Worm (Caenorhabditis elegans) whole organism, L4 larva: Measurements from ENCODE around the gene amph-1.

Experiments used
- F26F4.8 ChIP-seq: fragments of 200-800 bp; sonication (Bioruptor generic); conservative IDR thresholded peaks from 2 replicates; pipeline ENCODE4 v1.3.6; 2022; ENCODE audit warnings: missing genetic modification characterization, missing compliant biosample characterization
- F37D6.2 ChIP-seq: sonication (generic microtip); optimal IDR thresholded peaks from 2 replicates; lab custom pipeline; 2016; ENCODE audit warnings: mild to moderate bottlenecking, missing genetic modification characterization, missing compliant biosample characterization
- Y105C5A.15 ChIP-seq: fragments of 200-800 bp; sonication (Bioruptor generic); IDR thresholded peaks from 2 replicates; pipeline ENCODE4 v1.3.6; 2022; ENCODE audit warnings: missing genetic modification characterization, missing compliant biosample characterization
- Y48G9A.11 ChIP-seq: fragments of 200-800 bp; sonication (Bioruptor generic); IDR thresholded peaks from 2 replicates; pipeline ENCODE4 v1.3.6; 2022; ENCODE audit warnings: missing genetic modification reagents, missing genetic modification characterization, missing compliant biosample characterization
- Y5F2A.4 ChIP-seq: fragments of 200-800 bp; sonication (Bioruptor generic); optimal IDR thresholded peaks from 2 replicates; lab custom pipeline; 2018; ENCODE audit warnings: mild to moderate bottlenecking, missing genetic modification characterization, missing compliant biosample characterization
- ZK546.5 ChIP-seq, 2 experiments: sonication (generic microtip); optimal IDR thresholded peaks; 2 replicates each; lab custom pipeline; 2017; ENCODE audit warnings: missing biosample characterization in 2 of 2, missing genetic modification characterization in 2 of 2
- ceh-20 ChIP-seq: fragments of 200-800 bp; sonication (Bioruptor generic); IDR thresholded peaks from 2 replicates; pipeline ENCODE4 v1.3.6; 2022; ENCODE audit warnings: missing genetic modification reagents, missing genetic modification characterization, missing compliant biosample characterization
- ceh-28 ChIP-seq: fragments of 150-350 bp; optimal IDR thresholded peaks from 2 replicates; lab custom pipeline; 2014; ENCODE audit warnings: missing biosample characterization, missing genetic modification reagents, missing genetic modification characterization
- ceh-44 ChIP-seq: fragments of 200-800 bp; sonication (Bioruptor generic); IDR thresholded peaks from 2 replicates; pipeline ENCODE4 v1.3.6; 2022; ENCODE audit warnings: missing genetic modification reagents, missing genetic modification characterization, missing compliant biosample characterization
- ceh-62 ChIP-seq: sonication (generic microtip); optimal IDR thresholded peaks from 2 replicates; lab custom pipeline; 2017; ENCODE audit warnings: missing biosample characterization, missing genetic modification characterization
- ceh-82 ChIP-seq: sonication (generic microtip); optimal IDR thresholded peaks from 2 replicates; lab custom pipeline; 2017; ENCODE audit warnings: missing biosample characterization, missing genetic modification characterization
- ces-1 ChIP-seq: fragments of 150-350 bp; sonication (generic microtip); optimal IDR thresholded peaks from 4 replicates; lab custom pipeline; 2014; ENCODE audit warnings: missing biosample characterization, missing genetic modification reagents, missing genetic modification characterization
- cey-2 ChIP-seq: sonication (generic microtip); optimal IDR thresholded peaks from 3 replicates; lab custom pipeline; 2017; ENCODE audit warnings: missing genetic modification characterization, mild to moderate bottlenecking, missing compliant biosample characterization, antibody characterized with exemption, borderline replicate concordance; ENCODE audit not compliant: insufficient read depth
- ctbp-1 ChIP-seq: fragments of 200-800 bp; sonication (Bioruptor generic); IDR thresholded peaks from 2 replicates; pipeline ENCODE4 v1.3.6; 2022; ENCODE audit warnings: missing genetic modification reagents, missing genetic modification characterization, missing compliant biosample characterization
- daf-16 ChIP-seq, 3 experiments: sonication (generic microtip); optimal IDR thresholded peaks; 2 replicates each; lab custom pipeline; 2016 to 2017; ENCODE audit warnings: missing genetic modification characterization in 3 of 3, missing genetic modification reagents in 3 of 3, mild to moderate bottlenecking in 2 of 3, missing compliant biosample characterization in 2 of 3, missing biosample characterization in 1 of 3, moderate library complexity in 1 of 3
- dmd-6 ChIP-seq: fragments of 200-800 bp; sonication (Bioruptor generic); IDR thresholded peaks from 2 replicates; pipeline ENCODE4 v1.3.6; 2022; ENCODE audit warnings: missing genetic modification reagents, missing genetic modification characterization, missing compliant biosample characterization
- egl-27 ChIP-seq: sonication (generic microtip); optimal IDR thresholded peaks from 3 replicates; lab custom pipeline; 2017; ENCODE audit warnings: missing biosample characterization, missing genetic modification reagents, missing genetic modification characterization
- egl-43 ChIP-seq: fragments of 200-800 bp; sonication (Bioruptor generic); IDR thresholded peaks from 2 replicates; pipeline ENCODE4 v1.3.6; 2022; ENCODE audit warnings: missing genetic modification reagents, missing genetic modification characterization, missing compliant biosample characterization
- hif-1 ChIP-seq, 2 experiments: sonication (generic microtip); optimal IDR thresholded peaks; 2 replicates each; lab custom pipeline; 2016 to 2017; ENCODE audit warnings: missing compliant biosample characterization in 2 of 2, missing genetic modification characterization in 2 of 2, missing genetic modification reagents in 2 of 2, missing genotype in 2 of 2, mild to moderate bottlenecking in 1 of 2
- hlh-11 ChIP-seq: fragments of 200-800 bp; sonication (Bioruptor generic); optimal IDR thresholded peaks from 2 replicates; lab custom pipeline; 2018; ENCODE audit warnings: mild to moderate bottlenecking, missing genetic modification characterization, missing compliant biosample characterization
- hmg-1.1 ChIP-seq: fragments of 200-800 bp; sonication (Bioruptor generic); IDR thresholded peaks from 2 replicates; pipeline ENCODE4 v1.3.6; 2022; ENCODE audit warnings: missing genetic modification reagents, missing genetic modification characterization, missing compliant biosample characterization
- jun-1 ChIP-seq: fragments of 150-350 bp; optimal IDR thresholded peaks from 2 replicates; lab custom pipeline; 2014; ENCODE audit warnings: missing biosample characterization, missing genetic modification reagents, missing genetic modification characterization
- lin-29 ChIP-seq: fragments of 200-800 bp; sonication (Bioruptor generic); IDR thresholded peaks from 2 replicates; pipeline ENCODE4 v1.3.6; 2022; ENCODE audit warnings: missing genetic modification reagents, missing genetic modification characterization, missing compliant biosample characterization
- lin-38 ChIP-seq: fragments of 200-800 bp; sonication (Bioruptor generic); IDR thresholded peaks from 2 replicates; pipeline ENCODE4 v1.3.6; 2022; ENCODE audit warnings: missing genetic modification reagents, missing genetic modification characterization, missing compliant biosample characterization
- lin-39 ChIP-seq: fragments of 150-350 bp; optimal IDR thresholded peaks from 2 replicates; lab custom pipeline; 2014; ENCODE audit warnings: missing biosample characterization, missing genetic modification reagents, missing genetic modification characterization
- lir-3 ChIP-seq: sonication (generic microtip); optimal IDR thresholded peaks from 2 replicates; lab custom pipeline; 2016; ENCODE audit warnings: mild to moderate bottlenecking, missing genetic modification characterization, missing compliant biosample characterization
- lsy-2 ChIP-seq, 2 experiments: fragments of 150-350 bp in 1 of 2; sonication (generic microtip) in 1 of 2; optimal IDR thresholded peaks; 2 replicates each; lab custom pipeline; 2014 to 2017; ENCODE audit warnings: missing biosample characterization in 2 of 2, missing genetic modification characterization in 2 of 2
- mdt-29 ChIP-seq: fragments of 200-800 bp; sonication (Bioruptor generic); IDR thresholded peaks from 2 replicates; pipeline ENCODE4 v1.3.6; 2022; ENCODE audit warnings: missing genetic modification reagents, missing genetic modification characterization, missing compliant biosample characterization
- mxl-2 ChIP-seq: fragments of 200-800 bp; sonication (Bioruptor generic); conservative IDR thresholded peaks from 2 replicates; pipeline ENCODE4 v1.3.6; 2022; ENCODE audit warnings: missing genetic modification reagents, missing genetic modification characterization, missing compliant biosample characterization
- nhr-10 ChIP-seq: fragments of 150-350 bp; optimal IDR thresholded peaks from 2 replicates; lab custom pipeline; 2014; ENCODE audit warnings: missing biosample characterization, missing genetic modification characterization
- nhr-11 ChIP-seq: fragments of 150-350 bp; optimal IDR thresholded peaks from 2 replicates; lab custom pipeline; 2014; ENCODE audit warnings: missing biosample characterization, missing genetic modification characterization
- nhr-111 ChIP-seq: fragments of 200-800 bp; sonication (Bioruptor generic); optimal IDR thresholded peaks from 2 replicates; lab custom pipeline; 2018; ENCODE audit warnings: mild to moderate bottlenecking, missing genetic modification characterization, missing compliant biosample characterization
- nhr-28 ChIP-seq: fragments of 150-350 bp; optimal IDR thresholded peaks from 2 replicates; lab custom pipeline; 2014; ENCODE audit warnings: missing biosample characterization, missing genetic modification characterization
- nhr-42 ChIP-seq: fragments of 200-800 bp; sonication (Bioruptor generic); IDR thresholded peaks from 2 replicates; pipeline ENCODE4 v1.3.6; 2022; ENCODE audit warnings: missing genetic modification characterization, missing compliant biosample characterization
- nhr-48 ChIP-seq: sonication (generic microtip); optimal IDR thresholded peaks from 2 replicates; lab custom pipeline; 2016; ENCODE audit warnings: mild to moderate bottlenecking, missing genetic modification characterization, missing compliant biosample characterization
- nhr-6 ChIP-seq: fragments of 150-350 bp; optimal IDR thresholded peaks from 2 replicates; lab custom pipeline; 2014; ENCODE audit warnings: missing biosample characterization, missing genetic modification characterization
- nhr-77 ChIP-seq: fragments of 150-350 bp; optimal IDR thresholded peaks from 2 replicates; lab custom pipeline; 2014; ENCODE audit warnings: missing biosample characterization, missing genetic modification characterization
- pha-4 ChIP-seq, 2 experiments: fragments of 150-350 bp in 1 of 2; fragments of 200-800 bp in 1 of 2; sonication (Bioruptor generic) in 1 of 2; IDR thresholded peaks in 1 of 2; optimal IDR thresholded peaks in 1 of 2; 2 replicates each; pipeline versions ENCODE4 v1.3.6 to Lab custom; 2014 to 2022; ENCODE audit warnings: missing genetic modification characterization in 2 of 2, missing genetic modification reagents in 2 of 2, missing biosample characterization in 1 of 2, missing compliant biosample characterization in 1 of 2
- php-3 ChIP-seq: fragments of 200-800 bp; sonication (Bioruptor generic); IDR thresholded peaks from 2 replicates; pipeline ENCODE4 v1.3.6; 2022; ENCODE audit warnings: missing genetic modification reagents, missing genetic modification characterization, missing compliant biosample characterization
- set-16 ChIP-seq: fragments of 200-800 bp; sonication (Bioruptor generic); IDR thresholded peaks from 2 replicates; pipeline ENCODE4 v1.3.6; 2022; ENCODE audit warnings: missing genetic modification reagents, missing genetic modification characterization, missing compliant biosample characterization
- skn-1 ChIP-seq: fragments of 150-350 bp; optimal IDR thresholded peaks from 2 replicates; lab custom pipeline; 2014; ENCODE audit warnings: missing biosample characterization, missing genetic modification characterization
- snpc-4 ChIP-seq: fragments of 150-350 bp; optimal IDR thresholded peaks from 2 replicates; lab custom pipeline; 2014; ENCODE audit warnings: missing biosample characterization, missing genetic modification characterization
- tra-1 ChIP-seq: fragments of 200-800 bp; sonication (Bioruptor generic); IDR thresholded peaks from 2 replicates; pipeline ENCODE4 v1.3.6; 2022; ENCODE audit warnings: missing genetic modification reagents, missing genetic modification characterization, missing compliant biosample characterization
- unc-130 ChIP-seq: sonication (generic microtip); optimal IDR thresholded peaks from 2 replicates; lab custom pipeline; 2016; ENCODE audit warnings: missing genetic modification reagents, missing genetic modification characterization, missing compliant biosample characterization
- unc-39 ChIP-seq: sonication (generic microtip); optimal IDR thresholded peaks from 2 replicates; lab custom pipeline; 2017; ENCODE audit warnings: missing biosample characterization, missing genetic modification characterization
- zag-1 ChIP-seq: fragments of 150-350 bp; optimal IDR thresholded peaks from 2 replicates; lab custom pipeline; 2014; ENCODE audit warnings: missing biosample characterization, missing genetic modification characterization
- zfp-2 ChIP-seq: sonication (generic microtip); optimal IDR thresholded peaks from 2 replicates; lab custom pipeline; 2016; ENCODE audit warnings: mild to moderate bottlenecking, missing genetic modification characterization, missing compliant biosample characterization
- zip-11 ChIP-seq: fragments of 200-800 bp; sonication (Bioruptor generic); IDR thresholded peaks from 2 replicates; pipeline ENCODE4 v1.3.6; 2022; ENCODE audit warnings: missing genetic modification characterization, missing compliant biosample characterization
- ztf-7 ChIP-seq: fragments of 150-350 bp; optimal IDR thresholded peaks from 2 replicates; lab custom pipeline; 2014; ENCODE audit warnings: missing biosample characterization, missing genetic modification characterization

The amph-1 gene

ce11 chrIV:9677226-9677992 lies 29.7 kb upstream of the amph-1 start (continued):
- TF ChIP-seq ceh-44 (no peak), skn-1 (tag; lab: Kevin White, UChicago) (no peak), php-3 (GFP tag; lab: Robert Waterston, UW) (no peak), nhr-11 (tag; lab: Kevin White, UChicago) (peak; percentile 62), nhr-77 (tag; lab: Kevin White, UChicago) (peak; percentile 78), ceh-20 (GFP tag; lab: Robert Waterston, UW) (no peak; the same call in 1 of the 2 replicates), lsy-2 (tag; optimal IDR thresholded peaks at IDR 0.05; lab: Kevin White, UChicago) (peak; percentile 9 to 84), pha-4 (GFP tag; IDR thresholded peaks at IDR 0.05; lab: Robert Waterston, UW) (no peak), pha-4 (tag; optimal IDR thresholded peaks at IDR 0.05; lab: Kevin White, UChicago) (peak; percentile 26), zip-11 (GFP tag; lab: Robert Waterston, UW) (no peak), ZK546.5 (tag; optimal IDR thresholded peaks at IDR 0.05; lab: Kevin White, UChicago) (no peak), mdt-29 (no peak), hmg-1.1 (peak; percentile 56), F26F4.8 (GFP tag; lab: Robert Waterston, UW) (no peak), zfp-2 (tag; lab: Kevin White, UChicago) (no peak), jun-1 (tag; lab: Kevin White, UChicago) (no peak), nhr-28 (peak; percentile 89), tra-1 (peak; percentile 69), egl-27 (tag; lab: Kevin White, UChicago) (no peak), ztf-7 (tag; lab: Kevin White, UChicago) (no peak), hif-1 (tag; optimal IDR thresholded peaks at IDR 0.05; lab: Kevin White, UChicago) (peak in 1 of 2 experiments; percentile 81), nhr-6 (tag; lab: Kevin White, UChicago) (no peak), ceh-82 (tag; lab: Kevin White, UChicago) (no peak), Y48G9A.11 (no peak), egl-43 (GFP tag; lab: Robert Waterston, UW) (no peak), nhr-111 (GFP tag; lab: Kevin White, UChicago) (no peak), lin-39 (tag; lab: Kevin White, UChicago) (no peak), set-16 (no peak), ces-1 (peak; percentile 81), snpc-4 (tag; lab: Kevin White, UChicago) (no peak), F37D6.2 (tag; lab: Kevin White, UChicago) (no peak)

ce11 chrIV:9676535-9676934 lies 28.9 kb upstream of the amph-1 start:
- TF ChIP-seq dmd-6 (GFP tag; lab: Robert Waterston, UW): peak; percentile 89
- no peak for TF ChIP-seq nhr-42 (GFP tag; lab: Robert Waterston, UW)
- no peak for TF ChIP-seq lin-38
- no peak for TF ChIP-seq zag-1
- TF ChIP-seq lir-3 (tag; lab: Kevin White, UChicago): no peak
- no peak for TF ChIP-seq daf-16 (GFP tag; optimal IDR thresholded peaks at IDR 0.05; lab: Kevin White, UChicago)
- TF ChIP-seq daf-16 (tag; optimal IDR thresholded peaks at IDR 0.05; lab: Kevin White, UChicago): peak; percentile 98
- TF ChIP-seq ctbp-1: no peak
- no peak for TF ChIP-seq ceh-62 (tag; lab: Kevin White, UChicago)
- TF ChIP-seq Y5F2A.4 (GFP tag; lab: Kevin White, UChicago): no peak
- TF ChIP-seq nhr-77 (tag; lab: Kevin White, UChicago): peak; percentile 65
- no peak for TF ChIP-seq unc-130 (GFP tag; lab: Kevin White, UChicago)
- no peak for TF ChIP-seq snpc-4 (tag; lab: Kevin White, UChicago)
- TF ChIP-seq nhr-48 (tag; lab: Kevin White, UChicago): peak; percentile 27
- TF ChIP-seq Y105C5A.15 (GFP tag; lab: Robert Waterston, UW): no peak
- no peak for TF ChIP-seq unc-39 (tag; lab: Kevin White, UChicago)
- no peak for TF ChIP-seq mxl-2 (GFP tag; lab: Robert Waterston, UW)
- TF ChIP-seq ceh-28: no peak
- TF ChIP-seq nhr-10: peak; percentile 81
- no peak for TF ChIP-seq lin-29 (GFP tag; lab: Robert Waterston, UW)
- no peak for TF ChIP-seq mdt-29
- TF ChIP-seq hlh-11: peak; percentile 75
- no peak for TF ChIP-seq pha-4 (GFP tag; IDR thresholded peaks at IDR 0.05; lab: Robert Waterston, UW)
- no peak for TF ChIP-seq pha-4 (tag; optimal IDR thresholded peaks at IDR 0.05; lab: Kevin White, UChicago)
- TF ChIP-seq cey-2: no peak
